Fruit fly (Drosophila melanogaster) whole organism, prepupa: ENCODE results near the gene Mcm6.

Experiments used
- Blimp-1 ChIP-seq: fragments of 200-800 bp; sonication (Bioruptor generic); optimal IDR thresholded peaks from 3 replicates; lab custom pipeline; 2017; ENCODE audit warnings: missing biosample characterization, missing genetic modification characterization, mild to moderate bottlenecking, moderate library complexity, missing genetic modification reagents
- CG11762 ChIP-seq: fragments of 200-800 bp; sonication (Bioruptor generic); optimal IDR thresholded peaks from 3 replicates; lab custom pipeline; 2016; ENCODE audit warnings: missing biosample characterization, missing genetic modification characterization; ENCODE audit not compliant: insufficient read depth
- CG3032 ChIP-seq: fragments of 200-800 bp; optimal IDR thresholded peaks from 2 replicates; lab custom pipeline; 2019; ENCODE audit warnings: missing biosample characterization, mild to moderate bottlenecking, missing genetic modification characterization, moderate library complexity
- CG8632 ChIP-seq: fragments of 200-800 bp; sonication (Bioruptor generic); optimal IDR thresholded peaks from 3 replicates; lab custom pipeline; 2016; ENCODE audit warnings: missing biosample characterization, missing genetic modification characterization
- Hr39 ChIP-seq: fragments of 200-800 bp; sonication (Bioruptor generic); optimal IDR thresholded peaks from 2 replicates; lab custom pipeline; 2016; ENCODE audit warnings: missing biosample characterization, missing genetic modification characterization
- Lpt ChIP-seq: fragments of 200-800 bp; sonication (Bioruptor generic); optimal IDR thresholded peaks from 3 replicates; lab custom pipeline; 2016; ENCODE audit warnings: missing biosample characterization, missing genetic modification characterization
- OdsH ChIP-seq: fragments of 200-800 bp; sonication (Bioruptor generic); optimal IDR thresholded peaks from 3 replicates; lab custom pipeline; 2016; ENCODE audit warnings: missing biosample characterization, missing genetic modification characterization
- dac ChIP-seq: fragments of 200-800 bp; sonication (Bioruptor generic); optimal IDR thresholded peaks from 2 replicates; lab custom pipeline; 2017; ENCODE audit warnings: missing biosample characterization, mild to moderate bottlenecking, missing genetic modification characterization
- dsx ChIP-seq: fragments of 200-800 bp; optimal IDR thresholded peaks from 3 replicates; lab custom pipeline; 2019; ENCODE audit warnings: missing biosample characterization, mild to moderate bottlenecking, missing genetic modification characterization, moderate library complexity; ENCODE audit not compliant: poor library complexity, severe bottlenecking
- fd59A ChIP-seq: fragments of 200-800 bp; sonication (Bioruptor generic); optimal IDR thresholded peaks from 2 replicates; lab custom pipeline; 2017; ENCODE audit warnings: missing biosample characterization, mild to moderate bottlenecking, missing genetic modification characterization, missing genetic modification reagents
- fd85E ChIP-seq: fragments of 200-800 bp; sonication (Bioruptor generic); optimal IDR thresholded peaks from 3 replicates; lab custom pipeline; 2016; ENCODE audit warnings: missing biosample characterization, missing genetic modification characterization
- spab ChIP-seq: fragments of 200-800 bp; sonication (Bioruptor generic); optimal IDR thresholded peaks from 2 replicates; lab custom pipeline; 2017; ENCODE audit warnings: missing biosample characterization, mild to moderate bottlenecking, missing genetic modification characterization, missing genetic modification reagents

dm6 chrX:6706570-6707306 lies 32.6 kb downstream of the Mcm6 start:
- TF ChIP-seq fd59A (no peak), CG8632 (GFP tag; lab: Kevin White, UChicago) (no peak), CG3032 (tag; lab: Kevin White, UChicago) (no peak), spab (GFP tag; lab: Kevin White, UChicago) (no peak), Hr39 (no peak), CG11762 (no peak), dac (GFP tag; lab: Kevin White, UChicago) (no peak), dsx (GFP tag; lab: Kevin White, UChicago) (no peak), OdsH (GFP tag; lab: Kevin White, UChicago) (no peak), Lpt (GFP tag; lab: Kevin White, UChicago) (no peak), Blimp-1 (GFP tag; lab: Kevin White, UChicago) (no peak), fd85E (GFP tag; lab: Kevin White, UChicago) (no peak)
